Fruit fly (Drosophila melanogaster): Measurements from ENCODE around the gene Traf6.
A peak's percentile ranks its signal among the peaks of the same experiment; 100 is the strongest.

DNA sequence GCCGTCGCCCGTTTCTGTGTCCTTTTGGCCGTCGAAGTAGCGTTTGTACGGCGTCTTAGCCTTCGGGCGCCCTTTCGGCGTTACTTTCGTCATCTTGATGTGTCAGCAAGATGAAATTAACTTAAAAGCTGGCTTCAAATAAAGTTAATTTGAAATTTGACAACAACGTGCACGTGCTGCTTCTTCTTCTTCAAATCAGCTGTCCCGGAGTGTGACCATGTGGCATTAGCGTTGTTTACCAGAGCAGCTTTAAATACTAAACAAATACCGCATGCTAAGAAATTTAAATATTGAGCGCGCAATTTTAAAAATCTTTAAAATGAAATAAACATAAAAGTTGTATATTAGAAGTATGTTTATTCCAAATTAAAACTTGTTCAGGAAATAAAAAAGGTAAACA, 36.2 kb downstream of the Traf6 start, which contains the start of gene CG2260:
- no peak for TF ChIP-seq pan (optimal IDR thresholded peaks at IDR 0.05)
- TF ChIP-seq pan (GFP tag; optimal IDR thresholded peaks at IDR 0.05 in 1 of 2, IDR thresholded peaks at IDR 0.05 in 1 of 2), result no peak
- no peak for TF ChIP-seq NC2β (GFP tag; optimal IDR thresholded peaks at IDR 0.05)
- no peak for TF ChIP-seq kay (GFP tag; optimal IDR thresholded peaks at IDR 0.05)
- no peak for TF ChIP-seq nau (GFP tag; optimal IDR thresholded peaks at IDR 0.05)
- TF ChIP-seq sug (tag; optimal IDR thresholded peaks at IDR 0.05), result no peak
- no peak for TF ChIP-seq fd64A (GFP tag; optimal IDR thresholded peaks at IDR 0.05)
- TF ChIP-seq vvl (GFP tag; IDR thresholded peaks at IDR 0.05), result peak; percentile 85
- no peak for TF ChIP-seq gsb-n (tag; optimal IDR thresholded peaks at IDR 0.05)

All from whole organism, embryonic.